Fruit fly (Drosophila melanogaster): Measurements from ENCODE around the gene Myc.

The Myc gene

DNA sequence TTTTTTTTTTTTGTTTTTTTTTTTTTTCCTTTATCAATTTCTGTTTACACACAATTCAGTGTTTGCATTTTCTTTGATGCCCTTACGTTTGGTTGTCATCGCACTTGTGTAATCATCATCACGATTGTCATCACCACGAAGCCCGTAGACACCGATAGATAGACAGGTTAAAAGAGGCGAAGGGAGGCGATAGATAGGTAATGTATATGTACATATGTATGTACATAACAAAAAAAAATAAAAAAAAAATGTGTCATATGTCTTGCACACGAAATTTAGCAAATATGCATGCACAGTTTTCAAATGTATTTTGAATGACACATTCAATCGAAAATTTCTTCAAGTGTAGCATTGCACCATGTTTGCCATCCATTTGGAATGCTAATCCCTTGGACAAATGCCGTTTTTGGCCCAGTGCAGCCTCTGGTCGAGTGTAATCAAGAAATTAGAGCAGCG is 15.2 kb upstream of the Myc start (continued):
- TF ChIP-seq trh (GFP tag; optimal IDR thresholded peaks at IDR 0.05) (peak; percentile 11), so (GFP tag; IDR thresholded peaks at IDR 0.05) (peak; percentile 24; the same call in 1 of the 3 replicates), gcm (GFP tag; optimal IDR thresholded peaks at IDR 0.05) (peak; percentile 39), lov (optimal IDR thresholded peaks at IDR 0.05) (no peak), lov (GFP tag; IDR thresholded peaks at IDR 0.05) (no peak), yki (optimal IDR thresholded peaks at IDR 0.05) (no peak), Kr (GFP tag; optimal IDR thresholded peaks at IDR 0.05) (peak; percentile 27), abd-A (tag; optimal IDR thresholded peaks at IDR 0.05) (no peak), CG2120 (GFP tag; optimal IDR thresholded peaks at IDR 0.05) (peak; percentile 28), gro (GFP tag; optimal IDR thresholded peaks at IDR 0.05) (no peak), NK7.1 (GFP tag; optimal IDR thresholded peaks at IDR 0.05) (peak; percentile 22), pum (GFP tag; optimal IDR thresholded peaks at IDR 0.05) (no peak), CG9932 (GFP tag; IDR thresholded peaks at IDR 0.05) (no peak), CG2202 (tag; optimal IDR thresholded peaks at IDR 0.05) (peak; percentile 9), Lhr (GFP tag; optimal IDR thresholded peaks at IDR 0.05) (peak; percentile 5), dmrt11E (tag; optimal IDR thresholded peaks at IDR 0.05) (peak; percentile 55), sob (GFP tag; IDR thresholded peaks at IDR 0.05) (no peak; the same call in 1 of the 2 replicates), Trl (optimal IDR thresholded peaks at IDR 0.05) (no peak), Trl (GFP tag; optimal IDR thresholded peaks at IDR 0.05) (peak; percentile 24), Nf-YC (tag; optimal IDR thresholded peaks at IDR 0.05) (no peak), tx (GFP tag; optimal IDR thresholded peaks at IDR 0.05) (no peak), Antp (GFP tag; optimal IDR thresholded peaks at IDR 0.05) (no peak), CG6254 (GFP tag; optimal IDR thresholded peaks at IDR 0.05) (peak; percentile 1), dysf (GFP tag; IDR thresholded peaks at IDR 0.05) (no peak; the same call in 2 of the 3 replicates), ham (GFP tag; IDR thresholded peaks at IDR 0.05) (no peak), Xrp1 (GFP tag; IDR thresholded peaks at IDR 0.05) (peak; percentile 53), CG14667 (GFP tag; IDR thresholded peaks at IDR 0.05) (no peak), CG10654 (GFP tag; optimal IDR thresholded peaks at IDR 0.05) (no peak), zen2 (GFP tag; IDR thresholded peaks at IDR 0.05; ENCODE audit: partially characterized antibody) (no peak), hbn (GFP tag; IDR thresholded peaks at IDR 0.05; ENCODE audit: partially characterized antibody) (no peak), Bteb2 (GFP tag; optimal IDR thresholded peaks at IDR 0.05) (no peak), CG15479 (GFP tag; optimal IDR thresholded peaks at IDR 0.05) (no peak), CG8478 (optimal IDR thresholded peaks at IDR 0.05) (no peak), da (GFP tag; optimal IDR thresholded peaks at IDR 0.05) (no peak), exex (tag; optimal IDR thresholded peaks at IDR 0.05) (no peak), CG12769 (tag; optimal IDR thresholded peaks at IDR 0.05) (no peak), Usf (GFP tag; optimal IDR thresholded peaks at IDR 0.05) (no peak), CG3281 (GFP tag; optimal IDR thresholded peaks at IDR 0.05) (peak; percentile 41), CG16863 (GFP tag; optimal IDR thresholded peaks at IDR 0.05) (no peak), CG14710 (tag; optimal IDR thresholded peaks at IDR 0.05) (peak; percentile 25), CkIIα-i1 (GFP tag; IDR thresholded peaks at IDR 0.05) (no peak), zf30C (GFP tag; optimal IDR thresholded peaks at IDR 0.05) (peak; percentile 51), Optix (GFP tag; IDR thresholded peaks at IDR 0.05) (no peak), Camta (GFP tag; optimal IDR thresholded peaks at IDR 0.05) (peak; percentile 13), CG17829 (tag; optimal IDR thresholded peaks at IDR 0.05) (peak; percentile 27), crp (GFP tag; optimal IDR thresholded peaks at IDR 0.05) (no peak), ro (GFP tag; IDR thresholded peaks at IDR 0.05) (no peak), CG9437 (GFP tag; optimal IDR thresholded peaks at IDR 0.05) (no peak), ap (GFP tag; IDR thresholded peaks at IDR 0.05) (no peak), Atf3 (GFP tag; optimal IDR thresholded peaks at IDR 0.05) (no peak), Elba2 (GFP tag; optimal IDR thresholded peaks at IDR 0.05) (no peak), fd64A (GFP tag; optimal IDR thresholded peaks at IDR 0.05) (peak; percentile 2), CG17328 (GFP tag; IDR thresholded peaks at IDR 0.05) (no peak)
